Worm (Caenorhabditis elegans): Measurements from ENCODE around the gene tiar-1.

tiar-1 gene

DNA sequence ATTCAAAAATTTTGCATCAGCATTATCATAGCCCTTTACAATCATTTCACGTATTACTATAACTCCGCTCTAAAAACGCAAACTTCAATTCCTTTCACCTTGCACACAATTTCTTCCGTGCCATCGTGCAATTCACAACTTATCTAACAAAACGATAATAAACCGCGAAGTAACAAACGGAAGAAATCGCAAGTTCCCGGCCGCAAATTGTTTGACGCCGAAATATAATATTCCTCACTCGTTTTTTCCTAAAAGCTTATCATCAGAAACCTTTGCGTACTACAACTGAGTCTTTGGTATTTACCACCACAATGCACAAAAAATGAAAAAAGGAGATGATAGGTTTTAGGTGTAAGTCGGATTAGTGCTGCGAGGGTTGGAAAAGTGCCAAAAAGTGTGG, 32.7 kb upstream of the tiar-1 start:
- no peak for TF ChIP-seq Y53G8AR.9 (GFP tag; conservative IDR thresholded peaks at IDR 0.05)
- TF ChIP-seq nhr-80 (tag; optimal IDR thresholded peaks at IDR 0.05): peak; percentile 47

DNA sequence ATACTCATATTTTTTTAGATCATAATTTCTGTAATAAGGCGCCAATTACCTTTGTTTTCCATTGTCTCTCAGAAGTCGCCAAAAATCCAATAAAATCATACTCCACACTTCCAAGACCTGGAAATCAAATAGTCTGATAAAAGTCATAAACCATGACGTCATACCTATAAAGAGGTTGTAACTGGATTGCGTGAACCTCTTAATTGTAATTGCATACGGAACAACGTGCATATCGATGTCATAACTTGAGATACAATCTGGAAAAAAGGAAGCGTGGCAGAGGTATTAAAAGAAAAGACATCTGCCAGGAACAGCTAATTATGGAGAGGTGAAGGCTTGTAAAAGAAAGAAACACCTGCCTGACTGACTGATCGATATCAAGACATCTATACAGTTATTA, 30.5 kb upstream of the tiar-1 start, which contains the start of gene F10C1.9:
Gene F10C1.9 (minus strand): TSS at position 197 of the 400 bp plus-strand sequence.
- no peak for TF ChIP-seq dox-1 (GFP tag; IDR thresholded peaks at IDR 0.05)
- no peak for TF ChIP-seq nfya-1 (tag; optimal IDR thresholded peaks at IDR 0.05; ENCODE audit: borderline replicate concordance, insufficient read depth)
- no peak for TF ChIP-seq bed-1 (GFP tag; IDR thresholded peaks at IDR 0.05)
- no peak for TF ChIP-seq fkh-3 (tag; optimal IDR thresholded peaks at IDR 0.05)
- TF ChIP-seq attf-6 (GFP tag; IDR thresholded peaks at IDR 0.05): no peak
- TF ChIP-seq Y79H2A.3 (GFP tag; conservative IDR thresholded peaks at IDR 0.05): no peak
- no peak for TF ChIP-seq ceh-40 (GFP tag; IDR thresholded peaks at IDR 0.05)
- TF ChIP-seq ceh-79 (tag; optimal IDR thresholded peaks at IDR 0.05): no peak
- no peak for TF ChIP-seq attf-5 (GFP tag; optimal IDR thresholded peaks at IDR 0.05)
- TF ChIP-seq aptf-3 (GFP tag; IDR thresholded peaks at IDR 0.05): no peak
- TF ChIP-seq gei-17 (GFP tag; optimal IDR thresholded peaks at IDR 0.05): no peak
- TF ChIP-seq nfyb-1 (GFP tag; IDR thresholded peaks at IDR 0.05): no peak
- TF ChIP-seq ztf-3 (GFP tag; optimal IDR thresholded peaks at IDR 0.05): no peak
- no peak for TF ChIP-seq ceh-27 (GFP tag; optimal IDR thresholded peaks at IDR 0.05)
- no peak for TF ChIP-seq lsy-27 (tag; optimal IDR thresholded peaks at IDR 0.05; ENCODE audit: borderline replicate concordance, insufficient read depth)
- no peak for TF ChIP-seq madf-10 (tag; optimal IDR thresholded peaks at IDR 0.05)

DNA sequence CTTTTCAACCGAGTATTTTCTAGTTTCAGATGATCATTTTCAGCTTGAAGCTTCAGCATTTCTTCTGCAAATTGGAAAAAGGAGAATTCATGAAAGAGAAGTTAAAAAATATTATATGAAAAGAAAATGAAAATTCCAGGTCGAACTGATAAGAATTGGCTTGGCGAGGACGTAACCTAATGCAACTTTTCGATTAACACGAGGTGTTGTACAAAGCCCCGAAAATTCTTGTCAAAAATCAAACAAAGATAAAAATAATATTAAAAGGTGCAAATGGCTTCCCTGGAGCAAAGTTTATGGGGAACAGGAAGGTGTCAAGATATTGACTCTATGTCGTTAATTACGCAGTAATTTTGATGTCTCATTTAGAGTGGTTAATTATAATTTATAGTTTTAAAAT, 29.7 kb upstream of the tiar-1 start:
- TF ChIP-seq nhr-80 (tag; optimal IDR thresholded peaks at IDR 0.05): peak; percentile 67
- TF ChIP-seq Y67H2A.10 (GFP tag; conservative IDR thresholded peaks at IDR 0.05): no peak
- no peak for TF ChIP-seq hlh-26 (GFP tag; conservative IDR thresholded peaks at IDR 0.05)
- no peak for TF ChIP-seq F23B12.7 (tag; optimal IDR thresholded peaks at IDR 0.05; ENCODE audit: insufficient read depth)
- TF ChIP-seq snpc-3.4 (tag; optimal IDR thresholded peaks at IDR 0.05): no peak
- TF ChIP-seq tbp1 (GFP tag; optimal IDR thresholded peaks at IDR 0.05): no peak
- no peak for TF ChIP-seq D2030.7 (GFP tag; IDR thresholded peaks at IDR 0.05)
- TF ChIP-seq ama-1 (optimal IDR thresholded peaks at IDR 0.05): no peak
- no peak for TF ChIP-seq ama-1 (GFP tag; optimal IDR thresholded peaks at IDR 0.05)
- no peak for TF ChIP-seq hrde-1 (tag; optimal IDR thresholded peaks at IDR 0.05; ENCODE audit: borderline replicate concordance)

DNA sequence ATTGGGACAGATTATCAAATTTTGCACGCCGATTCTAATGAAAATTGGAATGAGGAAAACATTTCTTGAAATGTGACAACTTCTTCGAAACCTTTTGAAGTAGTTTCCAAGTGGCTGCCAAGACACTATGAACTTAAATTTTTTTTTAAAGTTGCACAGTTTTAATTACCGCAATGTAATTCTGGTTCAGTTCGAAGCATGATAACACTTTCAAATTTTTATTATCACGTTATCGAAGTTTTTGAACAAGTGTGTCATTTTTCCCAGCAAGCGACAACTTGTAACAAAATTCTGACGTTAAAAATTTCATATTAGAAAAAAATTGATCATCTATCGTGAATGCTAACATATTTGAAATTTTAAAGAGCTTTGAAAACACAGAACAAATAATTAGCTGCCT, 28.1 kb upstream of the tiar-1 start:
- TF ChIP-seq nhr-80 (tag; optimal IDR thresholded peaks at IDR 0.05) (peak; percentile 32), ztf-6 (GFP tag; IDR thresholded peaks at IDR 0.05) (no peak)

DNA sequence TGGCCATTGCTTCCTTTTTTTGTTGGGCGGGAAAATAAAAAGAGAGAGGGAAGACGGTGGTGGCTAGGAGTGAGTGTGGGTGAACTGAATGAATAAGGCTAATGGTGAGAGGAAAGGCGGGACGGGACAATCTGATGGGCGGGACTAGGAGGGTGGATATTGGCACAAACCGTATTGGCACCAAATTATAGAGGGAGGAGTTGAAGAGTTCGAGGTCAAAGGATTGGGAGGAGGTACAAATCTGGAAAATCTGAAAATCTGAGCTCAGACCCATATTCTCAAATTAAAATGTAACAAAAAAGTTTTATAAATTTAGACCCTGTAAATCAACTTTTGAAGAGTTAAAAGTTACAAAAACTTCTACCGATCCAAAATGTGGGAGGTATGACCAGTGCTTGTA, 24.2 kb upstream of the tiar-1 start, which contains the start of gene hlh-14:
Gene hlh-14 (minus strand): TSS at position 101 of the 400 bp plus-strand sequence.
- TF ChIP-seq snpc-4 (GFP tag; optimal IDR thresholded peaks at IDR 0.05) (no peak), snpc-4 (tag; optimal IDR thresholded peaks at IDR 0.05) (no peak), snpc-1.1 (tag; optimal IDR thresholded peaks at IDR 0.05; ENCODE audit: insufficient read depth) (no peak), ccch-3 (GFP tag; optimal IDR thresholded peaks at IDR 0.05) (no peak)
